Worm (Caenorhabditis elegans) whole organism, L4 larva: ENCODE measurements around the gene rps-9.

Experiments used
- F37D6.2 ChIP-seq: sonication (generic microtip); optimal IDR thresholded peaks from 2 replicates; lab custom pipeline; 2016; ENCODE audit warnings: mild to moderate bottlenecking, missing genetic modification characterization, missing compliant biosample characterization
- F49E8.2 ChIP-seq: sonication (generic microtip); optimal IDR thresholded peaks from 2 replicates; lab custom pipeline; 2016; ENCODE audit warnings: missing compliant biosample characterization, mild to moderate bottlenecking, missing genetic modification characterization, borderline replicate concordance
- Y5F2A.4 ChIP-seq: fragments of 200-800 bp; sonication (Bioruptor generic); optimal IDR thresholded peaks from 2 replicates; lab custom pipeline; 2018; ENCODE audit warnings: mild to moderate bottlenecking, missing genetic modification characterization, missing compliant biosample characterization
- ZK337.2 ChIP-seq: fragments of 200-800 bp; sonication (Bioruptor generic); IDR thresholded peaks from 2 replicates; pipeline ENCODE4 v1.3.6; 2022; ENCODE audit warnings: missing genetic modification reagents, missing genetic modification characterization, missing compliant biosample characterization
- ZK546.5 ChIP-seq, 2 experiments: sonication (generic microtip); optimal IDR thresholded peaks; 2 replicates each; lab custom pipeline; 2017; ENCODE audit warnings: missing biosample characterization in 2 of 2, missing genetic modification characterization in 2 of 2
- aha-1 ChIP-seq: fragments of 150-350 bp; peaks from one replicate; lab custom pipeline; 2014; ENCODE audit warnings: missing biosample characterization, missing genetic modification characterization
- ama-1 ChIP-seq: fragments of 150-350 bp; optimal IDR thresholded peaks from 2 replicates; lab custom pipeline; 2014; ENCODE audit warnings: inconsistent platforms, mixed read lengths
- ceh-62 ChIP-seq: sonication (generic microtip); optimal IDR thresholded peaks from 2 replicates; lab custom pipeline; 2017; ENCODE audit warnings: missing biosample characterization, missing genetic modification characterization
- daf-16 ChIP-seq, 3 experiments: sonication (generic microtip); optimal IDR thresholded peaks; 2 replicates each; lab custom pipeline; 2016 to 2017; ENCODE audit warnings: missing genetic modification characterization in 3 of 3, missing genetic modification reagents in 3 of 3, mild to moderate bottlenecking in 2 of 3, missing compliant biosample characterization in 2 of 3, missing biosample characterization in 1 of 3, moderate library complexity in 1 of 3
- daf-8 ChIP-seq: fragments of 200-800 bp; sonication (Bioruptor generic); IDR thresholded peaks from 2 replicates; pipeline ENCODE4 v1.3.6; 2022; ENCODE audit warnings: missing genetic modification characterization, missing compliant biosample characterization
- dmd-6 ChIP-seq: fragments of 200-800 bp; sonication (Bioruptor generic); IDR thresholded peaks from 2 replicates; pipeline ENCODE4 v1.3.6; 2022; ENCODE audit warnings: missing genetic modification reagents, missing genetic modification characterization, missing compliant biosample characterization
- dmd-8 ChIP-seq: fragments of 200-800 bp; sonication (Bioruptor generic); IDR thresholded peaks from 2 replicates; pipeline ENCODE4 v1.3.6; 2022; ENCODE audit warnings: missing genetic modification characterization, missing compliant biosample characterization
- dpl-1 ChIP-seq: fragments of 150-350 bp; optimal IDR thresholded peaks from 2 replicates; lab custom pipeline; 2014; ENCODE audit warnings: missing biosample characterization, missing genetic modification reagents, missing genetic modification characterization
- dve-1 ChIP-seq: sonication (generic microtip); optimal IDR thresholded peaks from 2 replicates; lab custom pipeline; 2017; ENCODE audit warnings: antibody characterized with exemption, mild to moderate bottlenecking, missing genetic modification characterization, missing compliant biosample characterization; ENCODE audit not compliant: insufficient read depth
- egl-27 ChIP-seq: sonication (generic microtip); optimal IDR thresholded peaks from 3 replicates; lab custom pipeline; 2017; ENCODE audit warnings: missing biosample characterization, missing genetic modification reagents, missing genetic modification characterization
- egl-43 ChIP-seq: fragments of 200-800 bp; sonication (Bioruptor generic); IDR thresholded peaks from 2 replicates; pipeline ENCODE4 v1.3.6; 2022; ENCODE audit warnings: missing genetic modification reagents, missing genetic modification characterization, missing compliant biosample characterization
- fkh-10 ChIP-seq: fragments of 150-350 bp; optimal IDR thresholded peaks from 2 replicates; lab custom pipeline; 2014; ENCODE audit warnings: missing biosample characterization, missing genetic modification reagents, missing genetic modification characterization
- hif-1 ChIP-seq, 2 experiments: sonication (generic microtip); optimal IDR thresholded peaks; 2 replicates each; lab custom pipeline; 2016 to 2017; ENCODE audit warnings: missing compliant biosample characterization in 2 of 2, missing genetic modification characterization in 2 of 2, missing genetic modification reagents in 2 of 2, missing genotype in 2 of 2, mild to moderate bottlenecking in 1 of 2
- hlh-11 ChIP-seq: fragments of 200-800 bp; sonication (Bioruptor generic); optimal IDR thresholded peaks from 2 replicates; lab custom pipeline; 2018; ENCODE audit warnings: mild to moderate bottlenecking, missing genetic modification characterization, missing compliant biosample characterization
- hlh-30 ChIP-seq: sonication (generic microtip); optimal IDR thresholded peaks from 2 replicates; lab custom pipeline; 2017; ENCODE audit warnings: antibody characterized with exemption, mild to moderate bottlenecking, missing genetic modification characterization, missing compliant biosample characterization; ENCODE audit not compliant: insufficient read depth
- lim-7 ChIP-seq: fragments of 200-800 bp; sonication (Bioruptor generic); IDR thresholded peaks from 2 replicates; pipeline ENCODE4 v1.3.6; 2022; ENCODE audit warnings: missing genetic modification characterization, missing compliant biosample characterization
- lin-15B ChIP-seq: fragments of 150-350 bp; sonication (generic microtip); optimal IDR thresholded peaks from 3 replicates; lab custom pipeline; 2014; ENCODE audit warnings: missing biosample characterization, missing genetic modification characterization
- lin-29 ChIP-seq: fragments of 200-800 bp; sonication (Bioruptor generic); IDR thresholded peaks from 2 replicates; pipeline ENCODE4 v1.3.6; 2022; ENCODE audit warnings: missing genetic modification reagents, missing genetic modification characterization, missing compliant biosample characterization
- lsy-2 ChIP-seq, 2 experiments: fragments of 150-350 bp in 1 of 2; sonication (generic microtip) in 1 of 2; optimal IDR thresholded peaks; 2 replicates each; lab custom pipeline; 2014 to 2017; ENCODE audit warnings: missing biosample characterization in 2 of 2, missing genetic modification characterization in 2 of 2
- madf-9 ChIP-seq: fragments of 200-800 bp; sonication (Bioruptor generic); conservative IDR thresholded peaks from 2 replicates; pipeline ENCODE4 v1.3.6; 2022; ENCODE audit warnings: missing genetic modification reagents, missing genetic modification characterization, missing compliant biosample characterization
- mdl-1 ChIP-seq, 2 experiments: fragments of 150-350 bp in 1 of 2; sonication (generic microtip) in 1 of 2; optimal IDR thresholded peaks; 2 replicates each; lab custom pipeline; 2014 to 2017; ENCODE audit warnings: missing biosample characterization in 2 of 2, missing genetic modification characterization in 2 of 2
- mdt-29 ChIP-seq: fragments of 200-800 bp; sonication (Bioruptor generic); IDR thresholded peaks from 2 replicates; pipeline ENCODE4 v1.3.6; 2022; ENCODE audit warnings: missing genetic modification reagents, missing genetic modification characterization, missing compliant biosample characterization
- mxl-2 ChIP-seq: fragments of 200-800 bp; sonication (Bioruptor generic); conservative IDR thresholded peaks from 2 replicates; pipeline ENCODE4 v1.3.6; 2022; ENCODE audit warnings: missing genetic modification reagents, missing genetic modification characterization, missing compliant biosample characterization
- mxl-3 ChIP-seq: fragments of 200-800 bp; sonication (Bioruptor generic); optimal IDR thresholded peaks from 2 replicates; lab custom pipeline; 2018; ENCODE audit warnings: mild to moderate bottlenecking, missing genetic modification characterization, missing compliant biosample characterization
- nhr-102 ChIP-seq: sonication (generic microtip); optimal IDR thresholded peaks from 2 replicates; lab custom pipeline; 2016; ENCODE audit warnings: mild to moderate bottlenecking, missing genetic modification characterization, moderate library complexity, missing compliant biosample characterization
- nhr-28 ChIP-seq: fragments of 150-350 bp; optimal IDR thresholded peaks from 2 replicates; lab custom pipeline; 2014; ENCODE audit warnings: missing biosample characterization, missing genetic modification characterization
- nhr-77 ChIP-seq: fragments of 150-350 bp; optimal IDR thresholded peaks from 2 replicates; lab custom pipeline; 2014; ENCODE audit warnings: missing biosample characterization, missing genetic modification characterization
- pha-4 ChIP-seq, 2 experiments: fragments of 150-350 bp in 1 of 2; fragments of 200-800 bp in 1 of 2; sonication (Bioruptor generic) in 1 of 2; IDR thresholded peaks in 1 of 2; optimal IDR thresholded peaks in 1 of 2; 2 replicates each; pipeline versions ENCODE4 v1.3.6 to Lab custom; 2014 to 2022; ENCODE audit warnings: missing genetic modification characterization in 2 of 2, missing genetic modification reagents in 2 of 2, missing biosample characterization in 1 of 2, missing compliant biosample characterization in 1 of 2
- php-3 ChIP-seq: fragments of 200-800 bp; sonication (Bioruptor generic); IDR thresholded peaks from 2 replicates; pipeline ENCODE4 v1.3.6; 2022; ENCODE audit warnings: missing genetic modification reagents, missing genetic modification characterization, missing compliant biosample characterization
- skn-1 ChIP-seq: fragments of 150-350 bp; optimal IDR thresholded peaks from 2 replicates; lab custom pipeline; 2014; ENCODE audit warnings: missing biosample characterization, missing genetic modification characterization
- snpc-4 ChIP-seq: fragments of 150-350 bp; optimal IDR thresholded peaks from 2 replicates; lab custom pipeline; 2014; ENCODE audit warnings: missing biosample characterization, missing genetic modification characterization
- unc-62 ChIP-seq, 3 experiments: fragments of 150-350 bp in 1 of 3; sonication (generic microtip); optimal IDR thresholded peaks in 2 of 3; peaks in 1 of 3; 1 replicate in 1 of 3; 2 replicates in 2 of 3; lab custom pipeline; 2014 to 2017; ENCODE audit warnings: missing biosample characterization in 3 of 3, missing genetic modification characterization in 3 of 3, missing genetic modification reagents in 3 of 3, missing genotype in 1 of 3
- zfp-2 ChIP-seq: sonication (generic microtip); optimal IDR thresholded peaks from 2 replicates; lab custom pipeline; 2016; ENCODE audit warnings: mild to moderate bottlenecking, missing genetic modification characterization, missing compliant biosample characterization
- zfp-3 ChIP-seq: fragments of 200-800 bp; sonication (Bioruptor generic); conservative IDR thresholded peaks from 2 replicates; pipeline ENCODE4 v1.3.6; 2022; ENCODE audit warnings: missing genetic modification reagents, missing genetic modification characterization, missing compliant biosample characterization
- ztf-11 ChIP-seq: fragments of 150-350 bp; optimal IDR thresholded peaks from 2 replicates; lab custom pipeline; 2014; ENCODE audit warnings: missing biosample characterization, missing genetic modification characterization
- ztf-7 ChIP-seq: fragments of 150-350 bp; optimal IDR thresholded peaks from 2 replicates; lab custom pipeline; 2014; ENCODE audit warnings: missing biosample characterization, missing genetic modification characterization

rps-9 gene

ce11 chrII:11157660-11158059 lies 31.5 kb upstream of the rps-9 start (continued):
- TF ChIP-seq ztf-11 (tag; lab: Kevin White, UChicago): no peak
- TF ChIP-seq Y5F2A.4 (GFP tag; lab: Kevin White, UChicago): peak; percentile 4
- no peak for TF ChIP-seq daf-8
- peak; percentile 72; the same call in 1 of the 2 replicates for TF ChIP-seq mxl-2 (GFP tag; lab: Robert Waterston, UW)
- TF ChIP-seq egl-43 (GFP tag; lab: Robert Waterston, UW): peak; percentile 92
- TF ChIP-seq nhr-102 (tag; lab: Kevin White, UChicago): peak; percentile 16
- TF ChIP-seq egl-27 (tag; lab: Kevin White, UChicago): no peak
- TF ChIP-seq mxl-3: no peak

ce11 chrII:11156160-11156559 lies 30.0 kb upstream of the rps-9 start:
- no peak for TF ChIP-seq mxl-3
- TF ChIP-seq skn-1 (tag; lab: Kevin White, UChicago): no peak
- TF ChIP-seq nhr-28: peak; percentile 53
- peak; percentile 3 for TF ChIP-seq hlh-30 (tag; lab: Kevin White, UChicago)
- TF ChIP-seq nhr-77 (tag; lab: Kevin White, UChicago): peak; percentile 50
- TF ChIP-seq dve-1: peak; percentile 43
- no peak for TF ChIP-seq F37D6.2 (tag; lab: Kevin White, UChicago)
- TF ChIP-seq daf-16 (GFP tag; optimal IDR thresholded peaks at IDR 0.05; lab: Kevin White, UChicago): no peak
- TF ChIP-seq daf-16 (tag; optimal IDR thresholded peaks at IDR 0.05; lab: Kevin White, UChicago): peak; percentile 90
- peak; percentile 16 for TF ChIP-seq hlh-11 (tag; lab: Kevin White, UChicago)

ce11 chrII:11155400-11155799 lies 29.2 kb upstream of the rps-9 start:
- no peak for TF ChIP-seq madf-9 (GFP tag; lab: Robert Waterston, UW)
- no peak for TF ChIP-seq lim-7 (GFP tag; lab: Robert Waterston, UW)
- no peak for TF ChIP-seq dpl-1 (GFP tag; lab: Kevin White, UChicago)
- TF ChIP-seq unc-62 (GFP tag; optimal IDR thresholded peaks at IDR 0.05 in 1 of 2; lab: Kevin White, UChicago): no peak
- TF ChIP-seq unc-62 (tag; optimal IDR thresholded peaks at IDR 0.05; lab: Kevin White, UChicago): no peak
- TF ChIP-seq fkh-10 (GFP tag; lab: Kevin White, UChicago): no peak
- no peak for TF ChIP-seq mdt-29
- TF ChIP-seq aha-1 (tag; lab: Kevin White, UChicago): peak; percentile 97
- TF ChIP-seq lin-15B (tag; lab: Kevin White, UChicago): no peak
- peak; percentile 8 for TF ChIP-seq hlh-11 (tag; lab: Kevin White, UChicago)
- no peak for TF ChIP-seq zfp-3
- TF ChIP-seq ztf-7 (tag; lab: Kevin White, UChicago): no peak
- TF ChIP-seq pha-4 (GFP tag; IDR thresholded peaks at IDR 0.05; lab: Robert Waterston, UW): no peak
- no peak for TF ChIP-seq pha-4 (tag; optimal IDR thresholded peaks at IDR 0.05; lab: Kevin White, UChicago)
- no peak for TF ChIP-seq ama-1 (lab: Kevin White, UChicago)
- TF ChIP-seq ZK546.5 (tag; optimal IDR thresholded peaks at IDR 0.05; lab: Kevin White, UChicago): no peak
- no peak for TF ChIP-seq mdl-1 (tag; optimal IDR thresholded peaks at IDR 0.05; lab: Kevin White, UChicago)
- no peak for TF ChIP-seq daf-16 (GFP tag; optimal IDR thresholded peaks at IDR 0.05; lab: Kevin White, UChicago)
- TF ChIP-seq daf-16 (tag; optimal IDR thresholded peaks at IDR 0.05; lab: Kevin White, UChicago): peak; percentile 43
- no peak for TF ChIP-seq snpc-4 (tag; lab: Kevin White, UChicago)
- peak; percentile 4 for TF ChIP-seq dve-1
- TF ChIP-seq lin-29 (GFP tag; lab: Robert Waterston, UW): no peak
- peak; percentile 37 for TF ChIP-seq dmd-6
- TF ChIP-seq nhr-77 (tag; lab: Kevin White, UChicago): no peak
- TF ChIP-seq F49E8.2 (tag; lab: Kevin White, UChicago): no peak
- TF ChIP-seq php-3 (GFP tag; lab: Robert Waterston, UW): no peak
- TF ChIP-seq ZK337.2 (GFP tag; lab: Robert Waterston, UW): no peak
- TF ChIP-seq lsy-2 (tag; optimal IDR thresholded peaks at IDR 0.05; lab: Kevin White, UChicago): no peak
- no peak for TF ChIP-seq zfp-2 (tag; lab: Kevin White, UChicago)
- TF ChIP-seq hlh-30 (tag; lab: Kevin White, UChicago): peak; percentile 14
- TF ChIP-seq dmd-8 (GFP tag; lab: Robert Waterston, UW): no peak
- TF ChIP-seq Y5F2A.4 (GFP tag; lab: Kevin White, UChicago): no peak
- TF ChIP-seq ceh-62 (tag; lab: Kevin White, UChicago): no peak
- TF ChIP-seq hif-1 (tag; optimal IDR thresholded peaks at IDR 0.05; lab: Kevin White, UChicago): no peak
- no peak for TF ChIP-seq nhr-102 (tag; lab: Kevin White, UChicago)
